Fruit fly (Drosophila melanogaster) whole organism, prepupa: ENCODE data around the gene Pp4-19C.

Source experiments
- CG10631 ChIP-seq: fragments of 200-800 bp; sonication (Bioruptor generic); optimal IDR thresholded peaks from 2 replicates; lab custom pipeline; 2016; ENCODE audit warnings: missing biosample characterization, missing genetic modification characterization
- CG10669 ChIP-seq: fragments of 200-800 bp; sonication (Bioruptor generic); optimal IDR thresholded peaks from 3 replicates; lab custom pipeline; 2018; ENCODE audit warnings: missing biosample characterization, mild to moderate bottlenecking, missing genetic modification characterization, moderate library complexity
- CG11294 ChIP-seq: fragments of 200-800 bp; sonication (Bioruptor generic); IDR thresholded peaks from 2 replicates; pipeline ENCODE4 v1.3.6; 2022; ENCODE audit warnings: missing biosample characterization, missing genetic modification characterization
- CG11902 ChIP-seq: fragments of 200-800 bp; sonication (Bioruptor generic); optimal IDR thresholded peaks from 3 replicates; lab custom pipeline; 2016; ENCODE audit warnings: missing biosample characterization, missing genetic modification characterization
- CG15336 ChIP-seq: fragments of 200-800 bp; sonication (Bioruptor generic); IDR thresholded peaks from 2 replicates; pipeline ENCODE4 v1.3.6; 2022; ENCODE audit warnings: missing biosample characterization, missing genetic modification characterization
- CG16779 ChIP-seq: fragments of 200-800 bp; sonication (Bioruptor generic); optimal IDR thresholded peaks from 3 replicates; lab custom pipeline; 2017; ENCODE audit warnings: missing biosample characterization, mild to moderate bottlenecking, missing genetic modification characterization
- CG3032 ChIP-seq: fragments of 200-800 bp; optimal IDR thresholded peaks from 2 replicates; lab custom pipeline; 2019; ENCODE audit warnings: missing biosample characterization, mild to moderate bottlenecking, missing genetic modification characterization, moderate library complexity
- CG31627 ChIP-seq: fragments of 200-800 bp; sonication (Bioruptor generic); optimal IDR thresholded peaks from 3 replicates; lab custom pipeline; 2016; ENCODE audit warnings: missing biosample characterization, missing genetic modification characterization
- CG34406 ChIP-seq: fragments of 200-800 bp; sonication (Bioruptor generic); optimal IDR thresholded peaks from 3 replicates; lab custom pipeline; 2016; ENCODE audit warnings: missing biosample characterization, missing genetic modification characterization
- CG3919 ChIP-seq: fragments of 200-800 bp; sonication (Bioruptor generic); optimal IDR thresholded peaks from 3 replicates; lab custom pipeline; 2016; ENCODE audit warnings: missing biosample characterization, missing genetic modification characterization
- CG6163 ChIP-seq: fragments of 200-800 bp; sonication (Bioruptor generic); IDR thresholded peaks from 3 replicates; pipeline ENCODE4 v1.3.6; 2022; ENCODE audit warnings: missing biosample characterization, missing genetic modification characterization
- CG6276 ChIP-seq: fragments of 200-800 bp; sonication (Bioruptor generic); optimal IDR thresholded peaks from 2 replicates; lab custom pipeline; 2017; ENCODE audit warnings: missing biosample characterization, mild to moderate bottlenecking, missing genetic modification characterization
- CG6792 ChIP-seq: fragments of 200-800 bp; sonication (Bioruptor generic); optimal IDR thresholded peaks from 3 replicates; lab custom pipeline; 2016; ENCODE audit warnings: missing biosample characterization, missing genetic modification characterization
- CG6808 ChIP-seq: fragments of 200-800 bp; sonication (Bioruptor generic); optimal IDR thresholded peaks from 3 replicates; lab custom pipeline; 2017; ENCODE audit warnings: missing biosample characterization, missing genetic modification characterization, mild to moderate bottlenecking, moderate library complexity, missing genetic modification reagents
- CG6854 ChIP-seq: fragments of 200-800 bp; sonication (Bioruptor generic); optimal IDR thresholded peaks from 2 replicates; lab custom pipeline; 2017; ENCODE audit warnings: missing biosample characterization, mild to moderate bottlenecking, missing genetic modification characterization
- CG8119 ChIP-seq: fragments of 200-800 bp; sonication (Bioruptor generic); IDR thresholded peaks from 3 replicates; pipeline ENCODE4 v1.3.6; 2022; ENCODE audit warnings: missing biosample characterization, missing genetic modification characterization
- CG8319 ChIP-seq: fragments of 200-800 bp; sonication (Bioruptor generic); optimal IDR thresholded peaks from 3 replicates; lab custom pipeline; 2016; ENCODE audit warnings: missing biosample characterization, missing genetic modification characterization
- Eip78C ChIP-seq: fragments of 200-800 bp; sonication (Bioruptor generic); peaks from one replicate; lab custom pipeline; 2016; ENCODE audit warnings: missing biosample characterization, missing genetic modification characterization
- Ets21C ChIP-seq: fragments of 200-800 bp; sonication (Bioruptor generic); optimal IDR thresholded peaks from 3 replicates; lab custom pipeline; 2016; ENCODE audit warnings: missing biosample characterization, missing genetic modification characterization
- Ets96B ChIP-seq: fragments of 200-800 bp; optimal IDR thresholded peaks from 2 replicates; lab custom pipeline; 2019; ENCODE audit warnings: missing biosample characterization, mild to moderate bottlenecking, missing genetic modification characterization, moderate library complexity
- Gug ChIP-seq: fragments of 200-800 bp; sonication (Bioruptor generic); IDR thresholded peaks from 2 replicates; pipeline ENCODE4 v1.3.6; 2022; ENCODE audit warnings: missing biosample characterization, missing genetic modification characterization
- Hr39 ChIP-seq: fragments of 200-800 bp; sonication (Bioruptor generic); optimal IDR thresholded peaks from 2 replicates; lab custom pipeline; 2016; ENCODE audit warnings: missing biosample characterization, missing genetic modification characterization
- Hr4 ChIP-seq: fragments of 200-800 bp; sonication (Bioruptor generic); optimal IDR thresholded peaks from 3 replicates; lab custom pipeline; 2016; ENCODE audit warnings: missing biosample characterization, missing genetic modification characterization
- Met ChIP-seq: fragments of 200-800 bp; sonication (Bioruptor generic); optimal IDR thresholded peaks from 3 replicates; lab custom pipeline; 2016; ENCODE audit warnings: missing biosample characterization, missing genetic modification characterization
- OdsH ChIP-seq: fragments of 200-800 bp; sonication (Bioruptor generic); optimal IDR thresholded peaks from 3 replicates; lab custom pipeline; 2016; ENCODE audit warnings: missing biosample characterization, missing genetic modification characterization
- Smox ChIP-seq: fragments of 200-800 bp; sonication (Bioruptor generic); optimal IDR thresholded peaks from 3 replicates; lab custom pipeline; 2016; ENCODE audit warnings: missing biosample characterization, missing genetic modification characterization
- Sox102F ChIP-seq: fragments of 200-800 bp; sonication (Bioruptor generic); optimal IDR thresholded peaks from 2 replicates; lab custom pipeline; 2016; ENCODE audit warnings: missing biosample characterization, mild to moderate bottlenecking, missing genetic modification characterization
- Sox14 ChIP-seq: fragments of 200-800 bp; sonication (Bioruptor generic); optimal IDR thresholded peaks from 3 replicates; lab custom pipeline; 2016; ENCODE audit warnings: missing biosample characterization, missing genetic modification characterization
- achi ChIP-seq: fragments of 200-800 bp; sonication (Bioruptor generic); optimal IDR thresholded peaks from 3 replicates; lab custom pipeline; 2016; ENCODE audit warnings: missing biosample characterization, missing genetic modification characterization
- acj6 ChIP-seq: fragments of 200-800 bp; sonication (Bioruptor generic); optimal IDR thresholded peaks from 3 replicates; lab custom pipeline; 2016; ENCODE audit warnings: missing biosample characterization, missing genetic modification characterization
- cyc ChIP-seq: fragments of 200-800 bp; sonication (Bioruptor generic); optimal IDR thresholded peaks from 3 replicates; lab custom pipeline; 2016; ENCODE audit warnings: missing biosample characterization, missing genetic modification characterization
- esn ChIP-seq: fragments of 200-800 bp; sonication (Bioruptor generic); optimal IDR thresholded peaks from 2 replicates; lab custom pipeline; 2016; ENCODE audit warnings: missing biosample characterization, mild to moderate bottlenecking, missing genetic modification characterization, moderate library complexity
- fd59A ChIP-seq: fragments of 200-800 bp; sonication (Bioruptor generic); optimal IDR thresholded peaks from 2 replicates; lab custom pipeline; 2017; ENCODE audit warnings: missing biosample characterization, mild to moderate bottlenecking, missing genetic modification characterization, missing genetic modification reagents
- fd85E ChIP-seq: fragments of 200-800 bp; sonication (Bioruptor generic); optimal IDR thresholded peaks from 3 replicates; lab custom pipeline; 2016; ENCODE audit warnings: missing biosample characterization, missing genetic modification characterization
- fkh ChIP-seq: fragments of 200-800 bp; sonication (Bioruptor generic); optimal IDR thresholded peaks from 3 replicates; lab custom pipeline; 2017; ENCODE audit warnings: missing biosample characterization, mild to moderate bottlenecking, missing genetic modification characterization, moderate library complexity
- lz ChIP-seq: fragments of 200-800 bp; sonication (Bioruptor generic); optimal IDR thresholded peaks from 3 replicates; lab custom pipeline; 2016; ENCODE audit warnings: missing biosample characterization, missing genetic modification characterization
- net ChIP-seq: fragments of 200-800 bp; sonication (Bioruptor generic); optimal IDR thresholded peaks from 3 replicates; lab custom pipeline; 2016; ENCODE audit warnings: missing biosample characterization, missing genetic modification characterization
- pdm3 ChIP-seq: fragments of 200-800 bp; sonication (Bioruptor generic); optimal IDR thresholded peaks from 3 replicates; lab custom pipeline; 2016; ENCODE audit warnings: missing biosample characterization, missing genetic modification characterization
- salr ChIP-seq, 2 experiments: fragments of 200-800 bp; sonication (Bioruptor generic); optimal IDR thresholded peaks; 3 replicates each; lab custom pipeline; 2016 to 2018; ENCODE audit warnings: missing biosample characterization in 2 of 2, missing genetic modification characterization in 2 of 2, mild to moderate bottlenecking in 1 of 2
- spab ChIP-seq: fragments of 200-800 bp; sonication (Bioruptor generic); optimal IDR thresholded peaks from 2 replicates; lab custom pipeline; 2017; ENCODE audit warnings: missing biosample characterization, mild to moderate bottlenecking, missing genetic modification characterization, missing genetic modification reagents
- svp ChIP-seq: fragments of 200-800 bp; sonication (Bioruptor generic); peaks from one replicate; lab custom pipeline; 2016; ENCODE audit warnings: missing biosample characterization, missing genetic modification characterization
- topi ChIP-seq: fragments of 200-800 bp; sonication (Bioruptor generic); optimal IDR thresholded peaks from 3 replicates; lab custom pipeline; 2016; ENCODE audit warnings: missing biosample characterization, missing genetic modification characterization
- vri ChIP-seq: fragments of 200-800 bp; sonication (Bioruptor generic); optimal IDR thresholded peaks from 3 replicates; lab custom pipeline; 2016; ENCODE audit warnings: missing biosample characterization, mild to moderate bottlenecking, missing genetic modification characterization

The Pp4-19C gene

dm6 chrX:20423747-20424165 lies at the start of gene Pp4-19C, which contains the start of gene cactin:
TSS of gene Pp4-19C (minus strand) at chrX:20424002.
TSS of gene cactin (plus strand) at chrX:20424069.
- no peak for TF ChIP-seq spab (GFP tag; lab: Kevin White, UChicago)
- no peak for TF ChIP-seq CG8119 (GFP tag; lab: Robert Waterston, UW)
- no peak for TF ChIP-seq fd59A (GFP tag; lab: Kevin White, UChicago)
- TF ChIP-seq CG34406 (GFP tag; lab: Kevin White, UChicago) = no peak
- TF ChIP-seq lz (GFP tag; lab: Kevin White, UChicago) = peak; percentile 20
- TF ChIP-seq CG15336 = no peak
- TF ChIP-seq Gug (GFP tag; lab: Robert Waterston, UW) = no peak
- no peak for TF ChIP-seq CG11294 (GFP tag; lab: Robert Waterston, UW)
- TF ChIP-seq Smox = no peak
- TF ChIP-seq CG10631 (GFP tag; lab: Kevin White, UChicago) = no peak
- no peak for TF ChIP-seq achi (GFP tag; lab: Kevin White, UChicago)
- TF ChIP-seq Eip78C (GFP tag; lab: Kevin White, UChicago) = peak; percentile 62
- peak; percentile 19 for TF ChIP-seq CG3032
- TF ChIP-seq CG6163 (GFP tag; lab: Robert Waterston, UW) = no peak
- TF ChIP-seq CG16779 = no peak
- TF ChIP-seq Sox14 (GFP tag; lab: Kevin White, UChicago) = peak; percentile 53
- TF ChIP-seq pdm3 = no peak
- TF ChIP-seq CG31627 = peak; percentile 45
- peak; percentile 19 for TF ChIP-seq acj6 (GFP tag; lab: Kevin White, UChicago)
- TF ChIP-seq Hr4 (GFP tag; lab: Kevin White, UChicago) = no peak
- peak; percentile 33 for TF ChIP-seq esn
- TF ChIP-seq cyc (GFP tag; lab: Kevin White, UChicago) = peak; percentile 25
- no peak for TF ChIP-seq Ets96B (tag; lab: Kevin White, UChicago)
- peak; percentile 43 for TF ChIP-seq Hr39 (GFP tag; lab: Kevin White, UChicago)
- no peak for TF ChIP-seq net (GFP tag; lab: Kevin White, UChicago)
- TF ChIP-seq svp (GFP tag; lab: Kevin White, UChicago) = no peak
- peak; percentile 31 for TF ChIP-seq topi (GFP tag; lab: Kevin White, UChicago)
- TF ChIP-seq CG11902 (GFP tag; lab: Kevin White, UChicago) = no peak
- no peak for TF ChIP-seq salr (GFP tag; optimal IDR thresholded peaks at IDR 0.05; lab: Kevin White, UChicago)
- no peak for TF ChIP-seq Sox102F (GFP tag; lab: Kevin White, UChicago)
- no peak for TF ChIP-seq CG6808 (GFP tag; lab: Kevin White, UChicago)
- TF ChIP-seq CG8319 = no peak

- TF ChIP-seq CG8119 (GFP tag; lab: Robert Waterston, UW) = no peak
- TF ChIP-seq CG3919 (GFP tag; lab: Kevin White, UChicago) = no peak
- no peak for TF ChIP-seq CG6854 (GFP tag; lab: Kevin White, UChicago)
- TF ChIP-seq CG6163 (GFP tag; lab: Robert Waterston, UW) = no peak
- no peak for TF ChIP-seq Hr4 (GFP tag; lab: Kevin White, UChicago)
- no peak for TF ChIP-seq esn
- TF ChIP-seq OdsH = no peak
- TF ChIP-seq Met = no peak
- no peak for TF ChIP-seq fkh
- TF ChIP-seq Gug (GFP tag; lab: Robert Waterston, UW) = no peak
- TF ChIP-seq fd85E (GFP tag; lab: Kevin White, UChicago) = no peak
- no peak for TF ChIP-seq CG10669
- TF ChIP-seq CG34406 (GFP tag; lab: Kevin White, UChicago) = no peak
- no peak for TF ChIP-seq Smox
- no peak for TF ChIP-seq CG8319
- no peak for TF ChIP-seq Ets21C
- TF ChIP-seq vri (GFP tag; lab: Kevin White, UChicago) = no peak
- no peak for TF ChIP-seq CG6276 (GFP tag; lab: Kevin White, UChicago)
- no peak for TF ChIP-seq CG6792 (GFP tag; lab: Kevin White, UChicago)
- TF ChIP-seq, all 60 proteins: peak for 0
These were observed 46.9 kb upstream of the Pp4-19C start for dm6 chrX:20470701-20471100.
